Worm (Caenorhabditis elegans): Measurements from ENCODE around the gene C49G7.13.

ce11 chrV:4018591-4018990 is 17.3 kb upstream of the C49G7.13 start:
- TF ChIP-seq unc-86 (tag; optimal IDR thresholded peaks at IDR 0.05) (no peak), fkh-10 (GFP tag; optimal IDR thresholded peaks at IDR 0.05) (no peak), tbx-2 (tag; optimal IDR thresholded peaks at IDR 0.05) (no peak), T23F11.4 (GFP tag; optimal IDR thresholded peaks at IDR 0.05) (no peak), nfya-1 (tag; optimal IDR thresholded peaks at IDR 0.05) (no peak), ceh-2 (tag; optimal IDR thresholded peaks at IDR 0.05) (no peak), ceh-18 (tag; optimal IDR thresholded peaks at IDR 0.05) (no peak), pqm-1 (tag; optimal IDR thresholded peaks at IDR 0.05) (no peak), sdc-2 (tag; optimal IDR thresholded peaks at IDR 0.05) (no peak), ceh-34 (tag; optimal IDR thresholded peaks at IDR 0.05) (no peak), elt-2 (tag; optimal IDR thresholded peaks at IDR 0.05) (no peak), ahr-1 (tag; optimal IDR thresholded peaks at IDR 0.05) (no peak)
